Fruit fly (Drosophila melanogaster): ENCODE measurements around the gene Nup107.

dm6 chr2L:10757038-10757685 is 21.3 kb upstream of the Nup107 start:
- TF ChIP-seq CG8478 (optimal IDR thresholded peaks at IDR 0.05) (no peak), psq (optimal IDR thresholded peaks at IDR 0.05) (no peak), pan (optimal IDR thresholded peaks at IDR 0.05) (no peak), usp (GFP tag; optimal IDR thresholded peaks at IDR 0.05) (no peak), Dll (optimal IDR thresholded peaks at IDR 0.05) (no peak), EcR (GFP tag; optimal IDR thresholded peaks at IDR 0.05) (no peak)

Data from whole organism.